Fruit fly (Drosophila melanogaster): ENCODE data around the gene Polr3D.

The Polr3D gene

dm6 chr3L:18102161-18102565, 7.2 kb downstream of the Polr3D start (continued):
- TF ChIP-seq Eip74EF (GFP tag; optimal IDR thresholded peaks at IDR 0.05) (peak in 1 of 2 experiments; percentile 9), Nf-YC (tag; optimal IDR thresholded peaks at IDR 0.05) (no peak), vvl (GFP tag; IDR thresholded peaks at IDR 0.05) (no peak), ATbp (GFP tag; optimal IDR thresholded peaks at IDR 0.05) (peak; percentile 53), gcm (GFP tag; optimal IDR thresholded peaks at IDR 0.05) (peak; percentile 38), Sox100B (GFP tag; optimal IDR thresholded peaks at IDR 0.05) (peak; percentile 69), emc (GFP tag; optimal IDR thresholded peaks at IDR 0.05) (no peak), gce (GFP tag; IDR thresholded peaks at IDR 0.05) (no peak), CG8281 (tag; optimal IDR thresholded peaks at IDR 0.05) (no peak), trem (tag; optimal IDR thresholded peaks at IDR 0.05) (peak; percentile 45), ro (GFP tag; IDR thresholded peaks at IDR 0.05) (no peak), unpg (GFP tag; optimal IDR thresholded peaks at IDR 0.05) (peak; percentile 47), grau (tag; optimal IDR thresholded peaks at IDR 0.05) (peak; percentile 49), Adf1 (GFP tag; IDR thresholded peaks at IDR 0.05) (no peak), tx (GFP tag; optimal IDR thresholded peaks at IDR 0.05) (no peak), CG8359 (GFP tag; optimal IDR thresholded peaks at IDR 0.05; ENCODE audit: borderline replicate concordance) (no peak), insv (GFP tag; optimal IDR thresholded peaks at IDR 0.05) (no peak), tap (tag; optimal IDR thresholded peaks at IDR 0.05) (peak; percentile 37), CG33557 (GFP tag; optimal IDR thresholded peaks at IDR 0.05) (peak; percentile 30), HLH3B (GFP tag; IDR thresholded peaks at IDR 0.05) (no peak), Hr78 (GFP tag; optimal IDR thresholded peaks at IDR 0.05) (peak in 1 of 2 experiments; percentile 26), CG15269 (tag; optimal IDR thresholded peaks at IDR 0.05) (peak; percentile 5), CG9727 (GFP tag; optimal IDR thresholded peaks at IDR 0.05) (peak; percentile 37), gsb-n (tag; optimal IDR thresholded peaks at IDR 0.05) (peak; percentile 80), Oli (tag; optimal IDR thresholded peaks at IDR 0.05) (peak; percentile 34), Fer2 (tag; optimal IDR thresholded peaks at IDR 0.05) (no peak), CG11696 (GFP tag; IDR thresholded peaks at IDR 0.05) (no peak), CG17361 (GFP tag; IDR thresholded peaks at IDR 0.05) (peak; percentile 69), CG7556 (GFP tag; optimal IDR thresholded peaks at IDR 0.05) (peak; percentile 51), Spps (tag; optimal IDR thresholded peaks at IDR 0.05) (peak; percentile 41), nmo (GFP tag; optimal IDR thresholded peaks at IDR 0.05) (peak; percentile 66), CG6791 (GFP tag; IDR thresholded peaks at IDR 0.05; ENCODE audit: partially characterized antibody) (no peak), ewg (GFP tag; optimal IDR thresholded peaks at IDR 0.05) (no peak), HLH4C (GFP tag; IDR thresholded peaks at IDR 0.05; ENCODE audit: partially characterized antibody) (no peak), da (GFP tag; optimal IDR thresholded peaks at IDR 0.05) (no peak), CG16815 (GFP tag; optimal IDR thresholded peaks at IDR 0.05) (no peak), caup (GFP tag; optimal IDR thresholded peaks at IDR 0.05; ENCODE audit: severe bottlenecking) (no peak), sqz (GFP tag; optimal IDR thresholded peaks at IDR 0.05) (peak; percentile 88), CG1792 (GFP tag; optimal IDR thresholded peaks at IDR 0.05) (no peak), CG1603 (tag; optimal IDR thresholded peaks at IDR 0.05) (no peak), Ssrp (tag; optimal IDR thresholded peaks at IDR 0.05) (peak; percentile 58), run (tag; optimal IDR thresholded peaks at IDR 0.05) (no peak), CG30403 (GFP tag; optimal IDR thresholded peaks at IDR 0.05) (peak; percentile 1), hb (GFP tag; IDR thresholded peaks at IDR 0.05; ENCODE audit: partially characterized antibody) (no peak), CG8924 (tag; optimal IDR thresholded peaks at IDR 0.05) (peak; percentile 54), CG13296 (GFP tag; optimal IDR thresholded peaks at IDR 0.05) (no peak), CG12104 (GFP tag; optimal IDR thresholded peaks at IDR 0.05) (no peak), CG13287 (GFP tag; IDR thresholded peaks at IDR 0.05; ENCODE audit: partially characterized antibody) (no peak), dimm (GFP tag; IDR thresholded peaks at IDR 0.05) (no peak), Lim3 (GFP tag; IDR thresholded peaks at IDR 0.05) (no peak)
